Fruit fly (Drosophila melanogaster): ENCODE results near the gene CG12535.

The CG12535 gene

dm6 chrX:3426803-3427613 is 21.7 kb downstream of the CG12535 start:
- TF ChIP-seq CG11085 (GFP tag; IDR thresholded peaks at IDR 0.05), result no peak
- TF ChIP-seq ci (GFP tag; IDR thresholded peaks at IDR 0.05), result peak; percentile 37; the same call in 1 of the 3 replicates
- peak; percentile 86 for TF ChIP-seq cwo (GFP tag; optimal IDR thresholded peaks at IDR 0.05)
- TF ChIP-seq gcm2 (GFP tag; optimal IDR thresholded peaks at IDR 0.05), result no peak
- TF ChIP-seq Bgb (GFP tag; IDR thresholded peaks at IDR 0.05; ENCODE audit: partially characterized antibody), result peak; percentile 13; the same call in 1 of the 2 replicates
- peak; percentile 56; the same call in 2 of the 3 replicates for TF ChIP-seq CG16813 (GFP tag; IDR thresholded peaks at IDR 0.05; ENCODE audit: partially characterized antibody)
- TF ChIP-seq Adf1 (GFP tag; IDR thresholded peaks at IDR 0.05), result no peak
- no peak for TF ChIP-seq CG3407 (GFP tag; optimal IDR thresholded peaks at IDR 0.05)
- no peak for TF ChIP-seq bigmax (GFP tag; optimal IDR thresholded peaks at IDR 0.05)
- TF ChIP-seq Pdp1 (GFP tag; optimal IDR thresholded peaks at IDR 0.05), result peak in 1 of 2 experiments; percentile 43
- no peak for TF ChIP-seq CG6854 (GFP tag; optimal IDR thresholded peaks at IDR 0.05)
- peak; percentile 9 for TF ChIP-seq exex (tag; optimal IDR thresholded peaks at IDR 0.05)
- peak; percentile 40; the same call in 1 of the 2 replicates for TF ChIP-seq Scr (GFP tag; IDR thresholded peaks at IDR 0.05; ENCODE audit: partially characterized antibody)
- no peak for TF ChIP-seq HmgZ (tag; optimal IDR thresholded peaks at IDR 0.05)
- TF ChIP-seq CG15696 (tag; optimal IDR thresholded peaks at IDR 0.05), result no peak
- TF ChIP-seq eve (GFP tag; optimal IDR thresholded peaks at IDR 0.05), result no peak
- TF ChIP-seq Ravus (GFP tag; IDR thresholded peaks at IDR 0.05), result no peak
- no peak for TF ChIP-seq hbn (GFP tag; IDR thresholded peaks at IDR 0.05; ENCODE audit: partially characterized antibody)
- TF ChIP-seq kni (GFP tag; optimal IDR thresholded peaks at IDR 0.05), result peak; percentile 7
- no peak for TF ChIP-seq zfh1 (GFP tag; IDR thresholded peaks at IDR 0.05)
- 0 out of 4 replicates have a peak, but pooled peaks have one; percentile 60 for TF ChIP-seq chinmo (GFP tag; IDR thresholded peaks at IDR 0.05; ENCODE audit: partially characterized antibody)
- TF ChIP-seq CG18764 (GFP tag; optimal IDR thresholded peaks at IDR 0.05), result no peak
- TF ChIP-seq CG33213 (GFP tag; optimal IDR thresholded peaks at IDR 0.05), result no peak
- no peak for TF ChIP-seq dpn (GFP tag; optimal IDR thresholded peaks at IDR 0.05)
- no peak for TF ChIP-seq Tbp (GFP tag; optimal IDR thresholded peaks at IDR 0.05)
- no peak for TF ChIP-seq gsb (GFP tag; IDR thresholded peaks at IDR 0.05)
- no peak for TF ChIP-seq CG12071 (GFP tag; optimal IDR thresholded peaks at IDR 0.05)
- TF ChIP-seq CG6791 (GFP tag; IDR thresholded peaks at IDR 0.05; ENCODE audit: partially characterized antibody), result peak; percentile 28; the same call in 1 of the 3 replicates
- no peak for TF ChIP-seq br (optimal IDR thresholded peaks at IDR 0.05)
- TF ChIP-seq sens-2 (GFP tag; IDR thresholded peaks at IDR 0.05), result no peak
- peak; percentile 12 for TF ChIP-seq oc (tag; optimal IDR thresholded peaks at IDR 0.05)
- no peak for TF ChIP-seq tup (GFP tag; optimal IDR thresholded peaks at IDR 0.05)
- peak; percentile 6 for TF ChIP-seq sens (GFP tag)
- TF ChIP-seq CG7839 (tag; optimal IDR thresholded peaks at IDR 0.05), result no peak
- no peak for TF ChIP-seq CG12942 (GFP tag; optimal IDR thresholded peaks at IDR 0.05)
- no peak for TF ChIP-seq Drgx (GFP tag; IDR thresholded peaks at IDR 0.05)
- no peak for TF ChIP-seq CG17612 (GFP tag; IDR thresholded peaks at IDR 0.05)
- TF ChIP-seq wek (GFP tag; optimal IDR thresholded peaks at IDR 0.05), result peak; percentile 7
- no peak for TF ChIP-seq nerfin-2 (GFP tag; IDR thresholded peaks at IDR 0.05; ENCODE audit: partially characterized antibody)
- no peak for TF ChIP-seq her (GFP tag; optimal IDR thresholded peaks at IDR 0.05)
- no peak for TF ChIP-seq Chrac-16 (GFP tag; optimal IDR thresholded peaks at IDR 0.05)
- TF ChIP-seq salm (tag; optimal IDR thresholded peaks at IDR 0.05), result peak; percentile 14
- TF ChIP-seq amos (GFP tag; IDR thresholded peaks at IDR 0.05; ENCODE audit: partially characterized antibody), result peak; percentile 62; the same call in 1 of the 2 replicates
- no peak for TF ChIP-seq CG2202 (tag; optimal IDR thresholded peaks at IDR 0.05)
- TF ChIP-seq otp (GFP tag; IDR thresholded peaks at IDR 0.05), result peak; percentile 48; the same call in 1 of the 3 replicates
- peak; percentile 23 for TF ChIP-seq CG17359 (tag; optimal IDR thresholded peaks at IDR 0.05)
- TF ChIP-seq CkIIα-i1 (GFP tag; IDR thresholded peaks at IDR 0.05), result no peak
- no peak for TF ChIP-seq NFAT (GFP tag; IDR thresholded peaks at IDR 0.05)
- no peak for TF ChIP-seq CG12104 (GFP tag; optimal IDR thresholded peaks at IDR 0.05)
